Fruit fly (Drosophila melanogaster) whole organism, prepupa: ENCODE measurements around the gene CarT.

Experiments used
- CG10631 ChIP-seq: fragments of 200-800 bp; sonication (Bioruptor generic); optimal IDR thresholded peaks from 2 replicates; lab custom pipeline; 2016; ENCODE audit warnings: missing biosample characterization, missing genetic modification characterization
- CG10669 ChIP-seq: fragments of 200-800 bp; sonication (Bioruptor generic); optimal IDR thresholded peaks from 3 replicates; lab custom pipeline; 2018; ENCODE audit warnings: missing biosample characterization, mild to moderate bottlenecking, missing genetic modification characterization, moderate library complexity
- CG11294 ChIP-seq: fragments of 200-800 bp; sonication (Bioruptor generic); IDR thresholded peaks from 2 replicates; pipeline ENCODE4 v1.3.6; 2022; ENCODE audit warnings: missing biosample characterization, missing genetic modification characterization
- CG11762 ChIP-seq: fragments of 200-800 bp; sonication (Bioruptor generic); optimal IDR thresholded peaks from 3 replicates; lab custom pipeline; 2016; ENCODE audit warnings: missing biosample characterization, missing genetic modification characterization; ENCODE audit not compliant: insufficient read depth
- CG15336 ChIP-seq: fragments of 200-800 bp; sonication (Bioruptor generic); IDR thresholded peaks from 2 replicates; pipeline ENCODE4 v1.3.6; 2022; ENCODE audit warnings: missing biosample characterization, missing genetic modification characterization
- CG1621 ChIP-seq: fragments of 200-800 bp; sonication (Bioruptor generic); optimal IDR thresholded peaks from 3 replicates; lab custom pipeline; 2018; ENCODE audit warnings: missing biosample characterization, mild to moderate bottlenecking, missing genetic modification characterization
- CG16779 ChIP-seq: fragments of 200-800 bp; sonication (Bioruptor generic); optimal IDR thresholded peaks from 3 replicates; lab custom pipeline; 2017; ENCODE audit warnings: missing biosample characterization, mild to moderate bottlenecking, missing genetic modification characterization
- CG31627 ChIP-seq: fragments of 200-800 bp; sonication (Bioruptor generic); optimal IDR thresholded peaks from 3 replicates; lab custom pipeline; 2016; ENCODE audit warnings: missing biosample characterization, missing genetic modification characterization
- CG32006 ChIP-seq: fragments of 200-800 bp; sonication (Bioruptor generic); optimal IDR thresholded peaks from 3 replicates; lab custom pipeline; 2017; ENCODE audit warnings: missing biosample characterization, mild to moderate bottlenecking, missing genetic modification characterization
- CG3919 ChIP-seq: fragments of 200-800 bp; sonication (Bioruptor generic); optimal IDR thresholded peaks from 3 replicates; lab custom pipeline; 2016; ENCODE audit warnings: missing biosample characterization, missing genetic modification characterization
- CG4318 ChIP-seq: fragments of 200-800 bp; sonication (Bioruptor generic); optimal IDR thresholded peaks from 3 replicates; lab custom pipeline; 2017; ENCODE audit warnings: missing biosample characterization, mild to moderate bottlenecking, missing genetic modification characterization
- CG6163 ChIP-seq: fragments of 200-800 bp; sonication (Bioruptor generic); IDR thresholded peaks from 3 replicates; pipeline ENCODE4 v1.3.6; 2022; ENCODE audit warnings: missing biosample characterization, missing genetic modification characterization
- CG6276 ChIP-seq: fragments of 200-800 bp; sonication (Bioruptor generic); optimal IDR thresholded peaks from 2 replicates; lab custom pipeline; 2017; ENCODE audit warnings: missing biosample characterization, mild to moderate bottlenecking, missing genetic modification characterization
- CG6792 ChIP-seq: fragments of 200-800 bp; sonication (Bioruptor generic); optimal IDR thresholded peaks from 3 replicates; lab custom pipeline; 2016; ENCODE audit warnings: missing biosample characterization, missing genetic modification characterization
- CG6808 ChIP-seq: fragments of 200-800 bp; sonication (Bioruptor generic); optimal IDR thresholded peaks from 3 replicates; lab custom pipeline; 2017; ENCODE audit warnings: missing biosample characterization, missing genetic modification characterization, mild to moderate bottlenecking, moderate library complexity, missing genetic modification reagents
- CG8119 ChIP-seq: fragments of 200-800 bp; sonication (Bioruptor generic); IDR thresholded peaks from 3 replicates; pipeline ENCODE4 v1.3.6; 2022; ENCODE audit warnings: missing biosample characterization, missing genetic modification characterization
- CG8319 ChIP-seq: fragments of 200-800 bp; sonication (Bioruptor generic); optimal IDR thresholded peaks from 3 replicates; lab custom pipeline; 2016; ENCODE audit warnings: missing biosample characterization, missing genetic modification characterization
- CG8632 ChIP-seq: fragments of 200-800 bp; sonication (Bioruptor generic); optimal IDR thresholded peaks from 3 replicates; lab custom pipeline; 2016; ENCODE audit warnings: missing biosample characterization, missing genetic modification characterization
- CG9139 ChIP-seq: fragments of 200-800 bp; sonication (Bioruptor generic); optimal IDR thresholded peaks from 3 replicates; lab custom pipeline; 2017; ENCODE audit warnings: missing biosample characterization, mild to moderate bottlenecking, missing genetic modification characterization
- Eip75B ChIP-seq: fragments of 200-800 bp; sonication (Bioruptor generic); optimal IDR thresholded peaks from 3 replicates; lab custom pipeline; 2016; ENCODE audit warnings: missing biosample characterization, missing genetic modification characterization
- Eip78C ChIP-seq: fragments of 200-800 bp; sonication (Bioruptor generic); peaks from one replicate; lab custom pipeline; 2016; ENCODE audit warnings: missing biosample characterization, missing genetic modification characterization
- Ets96B ChIP-seq: fragments of 200-800 bp; optimal IDR thresholded peaks from 2 replicates; lab custom pipeline; 2019; ENCODE audit warnings: missing biosample characterization, mild to moderate bottlenecking, missing genetic modification characterization, moderate library complexity
- Gug ChIP-seq: fragments of 200-800 bp; sonication (Bioruptor generic); IDR thresholded peaks from 2 replicates; pipeline ENCODE4 v1.3.6; 2022; ENCODE audit warnings: missing biosample characterization, missing genetic modification characterization
- Hr38 ChIP-seq: sonication (Bioruptor generic); optimal IDR thresholded peaks from 2 replicates; lab custom pipeline; 2016; ENCODE audit warnings: missing biosample characterization, missing genetic modification characterization
- Hr4 ChIP-seq: fragments of 200-800 bp; sonication (Bioruptor generic); optimal IDR thresholded peaks from 3 replicates; lab custom pipeline; 2016; ENCODE audit warnings: missing biosample characterization, missing genetic modification characterization
- Lpt ChIP-seq: fragments of 200-800 bp; sonication (Bioruptor generic); optimal IDR thresholded peaks from 3 replicates; lab custom pipeline; 2016; ENCODE audit warnings: missing biosample characterization, missing genetic modification characterization
- Met ChIP-seq: fragments of 200-800 bp; sonication (Bioruptor generic); optimal IDR thresholded peaks from 3 replicates; lab custom pipeline; 2016; ENCODE audit warnings: missing biosample characterization, missing genetic modification characterization
- OdsH ChIP-seq: fragments of 200-800 bp; sonication (Bioruptor generic); optimal IDR thresholded peaks from 3 replicates; lab custom pipeline; 2016; ENCODE audit warnings: missing biosample characterization, missing genetic modification characterization
- Smox ChIP-seq: fragments of 200-800 bp; sonication (Bioruptor generic); optimal IDR thresholded peaks from 3 replicates; lab custom pipeline; 2016; ENCODE audit warnings: missing biosample characterization, missing genetic modification characterization
- Sox14 ChIP-seq: fragments of 200-800 bp; sonication (Bioruptor generic); optimal IDR thresholded peaks from 3 replicates; lab custom pipeline; 2016; ENCODE audit warnings: missing biosample characterization, missing genetic modification characterization
- achi ChIP-seq: fragments of 200-800 bp; sonication (Bioruptor generic); optimal IDR thresholded peaks from 3 replicates; lab custom pipeline; 2016; ENCODE audit warnings: missing biosample characterization, missing genetic modification characterization
- acj6 ChIP-seq: fragments of 200-800 bp; sonication (Bioruptor generic); optimal IDR thresholded peaks from 3 replicates; lab custom pipeline; 2016; ENCODE audit warnings: missing biosample characterization, missing genetic modification characterization
- dac ChIP-seq: fragments of 200-800 bp; sonication (Bioruptor generic); optimal IDR thresholded peaks from 2 replicates; lab custom pipeline; 2017; ENCODE audit warnings: missing biosample characterization, mild to moderate bottlenecking, missing genetic modification characterization
- dsx ChIP-seq: fragments of 200-800 bp; optimal IDR thresholded peaks from 3 replicates; lab custom pipeline; 2019; ENCODE audit warnings: missing biosample characterization, mild to moderate bottlenecking, missing genetic modification characterization, moderate library complexity; ENCODE audit not compliant: poor library complexity, severe bottlenecking
- eg ChIP-seq: fragments of 200-800 bp; sonication (Bioruptor generic); IDR thresholded peaks from 3 replicates; pipeline ENCODE4 v1.3.6; 2022; ENCODE audit warnings: missing biosample characterization, missing genetic modification characterization
- fd59A ChIP-seq: fragments of 200-800 bp; sonication (Bioruptor generic); optimal IDR thresholded peaks from 2 replicates; lab custom pipeline; 2017; ENCODE audit warnings: missing biosample characterization, mild to moderate bottlenecking, missing genetic modification characterization, missing genetic modification reagents
- lz ChIP-seq: fragments of 200-800 bp; sonication (Bioruptor generic); optimal IDR thresholded peaks from 3 replicates; lab custom pipeline; 2016; ENCODE audit warnings: missing biosample characterization, missing genetic modification characterization
- net ChIP-seq: fragments of 200-800 bp; sonication (Bioruptor generic); optimal IDR thresholded peaks from 3 replicates; lab custom pipeline; 2016; ENCODE audit warnings: missing biosample characterization, missing genetic modification characterization
- pdm3 ChIP-seq: fragments of 200-800 bp; sonication (Bioruptor generic); optimal IDR thresholded peaks from 3 replicates; lab custom pipeline; 2016; ENCODE audit warnings: missing biosample characterization, missing genetic modification characterization
- salr ChIP-seq, 2 experiments: fragments of 200-800 bp; sonication (Bioruptor generic); optimal IDR thresholded peaks; 3 replicates each; lab custom pipeline; 2016 to 2018; ENCODE audit warnings: missing biosample characterization in 2 of 2, missing genetic modification characterization in 2 of 2, mild to moderate bottlenecking in 1 of 2
- ss ChIP-seq, 2 experiments: fragments of 200-800 bp; sonication (Bioruptor generic); optimal IDR thresholded peaks; 2 replicates in 1 of 2; 3 replicates in 1 of 2; lab custom pipeline; 2017 to 2018; ENCODE audit warnings: mild to moderate bottlenecking in 2 of 2, missing biosample characterization in 2 of 2, missing genetic modification characterization in 2 of 2, moderate library complexity in 1 of 2
- svp ChIP-seq: fragments of 200-800 bp; sonication (Bioruptor generic); peaks from one replicate; lab custom pipeline; 2016; ENCODE audit warnings: missing biosample characterization, missing genetic modification characterization
- topi ChIP-seq: fragments of 200-800 bp; sonication (Bioruptor generic); optimal IDR thresholded peaks from 3 replicates; lab custom pipeline; 2016; ENCODE audit warnings: missing biosample characterization, missing genetic modification characterization

The CarT gene

dm6 chr2L:20733025-20733424 is 2.9 kb upstream of the CarT start:
- no peak for TF ChIP-seq Lpt (GFP tag; lab: Kevin White, UChicago)
- TF ChIP-seq CG9139 (GFP tag; lab: Kevin White, UChicago) = no peak

- TF ChIP-seq Hr38 (GFP tag; lab: Kevin White, UChicago) = no peak
- TF ChIP-seq salr (GFP tag; optimal IDR thresholded peaks at IDR 0.05; lab: Kevin White, UChicago) = no peak
- no peak for TF ChIP-seq Hr4
- TF ChIP-seq achi (GFP tag; lab: Kevin White, UChicago) = no peak
- TF ChIP-seq Ets96B (tag; lab: Kevin White, UChicago) = no peak
- no peak for TF ChIP-seq fd59A (GFP tag; lab: Kevin White, UChicago)
- no peak for TF ChIP-seq CG10669
- TF ChIP-seq Eip78C (GFP tag; lab: Kevin White, UChicago) = no peak
Observed at dm6 chr2L:20726451-20726850, 3.6 kb downstream of the CarT start, which contains the start of gene CG9316. TSS of gene CG9316 (minus strand) at chr2L:20726551.

dm6 chr2L:20724024-20724423 is 6.1 kb downstream of the CarT start:
- TF ChIP-seq CG4318 (GFP tag; lab: Kevin White, UChicago) = no peak
- peak; percentile 36 for TF ChIP-seq svp (GFP tag; lab: Kevin White, UChicago)
- TF ChIP-seq Met (GFP tag; lab: Kevin White, UChicago) = no peak
- TF ChIP-seq CG6792 (GFP tag; lab: Kevin White, UChicago) = no peak
- TF ChIP-seq CG6163 (GFP tag; lab: Robert Waterston, UW) = 0 out of 3 replicates have a peak, but pooled peaks have one; percentile 38
- 0 out of 3 replicates have a peak, but pooled peaks have one; percentile 33 for TF ChIP-seq eg (GFP tag; lab: Robert Waterston, UW)
- 0 out of 2 replicates have a peak, but pooled peaks have one; percentile 51 for TF ChIP-seq Gug
- peak; percentile 58 for TF ChIP-seq CG15336 (GFP tag; lab: Robert Waterston, UW)

dm6 chr2L:20721456-20721855 is 8.6 kb downstream of the CarT start:
- TF ChIP-seq CG3919 (GFP tag; lab: Kevin White, UChicago) = peak; percentile 78
- peak; percentile 42 for TF ChIP-seq dac (GFP tag; lab: Kevin White, UChicago)
- TF ChIP-seq dsx (GFP tag; lab: Kevin White, UChicago) = peak; percentile 43
- TF ChIP-seq Gug = peak; percentile 79
- TF ChIP-seq CG6276 (GFP tag; lab: Kevin White, UChicago) = peak; percentile 79
- peak; percentile 13 for TF ChIP-seq CG11762
- peak in 1 of 2 experiments; percentile 45 for TF ChIP-seq ss (GFP tag; optimal IDR thresholded peaks at IDR 0.05; lab: Kevin White, UChicago)
- TF ChIP-seq net (GFP tag; lab: Kevin White, UChicago) = no peak
- TF ChIP-seq CG4318 (GFP tag; lab: Kevin White, UChicago) = peak; percentile 39
- TF ChIP-seq CG31627 = no peak
- TF ChIP-seq Eip75B (GFP tag; lab: Kevin White, UChicago) = peak; percentile 44
- peak; percentile 87 for TF ChIP-seq CG32006 (GFP tag; lab: Kevin White, UChicago)
- no peak for TF ChIP-seq lz (GFP tag; lab: Kevin White, UChicago)
- TF ChIP-seq Hr38 (GFP tag; lab: Kevin White, UChicago) = no peak
- peak; percentile 50 for TF ChIP-seq Ets96B (tag; lab: Kevin White, UChicago)
- peak; percentile 61 for TF ChIP-seq CG10631 (GFP tag; lab: Kevin White, UChicago)
- peak; percentile 32 for TF ChIP-seq CG16779 (tag; lab: Kevin White, UChicago)
- TF ChIP-seq CG8632 = no peak
- TF ChIP-seq CG11294 (GFP tag; lab: Robert Waterston, UW) = peak; percentile 65
- TF ChIP-seq CG15336 (GFP tag; lab: Robert Waterston, UW) = peak; percentile 85
- peak; percentile 18 to 76 for TF ChIP-seq salr (GFP tag; optimal IDR thresholded peaks at IDR 0.05; lab: Kevin White, UChicago)
- peak; percentile 75 for TF ChIP-seq Lpt (GFP tag; lab: Kevin White, UChicago)
- peak; percentile 64 for TF ChIP-seq achi (GFP tag; lab: Kevin White, UChicago)
- peak; percentile 54 for TF ChIP-seq pdm3
- TF ChIP-seq fd59A (GFP tag; lab: Kevin White, UChicago) = peak; percentile 33
- no peak for TF ChIP-seq CG8319 (GFP tag; lab: Kevin White, UChicago)
- TF ChIP-seq topi (GFP tag; lab: Kevin White, UChicago) = no peak
- TF ChIP-seq Smox = no peak
- TF ChIP-seq CG1621 (tag; lab: Kevin White, UChicago) = peak; percentile 25
- TF ChIP-seq CG6163 (GFP tag; lab: Robert Waterston, UW) = peak; percentile 89
- TF ChIP-seq Met (GFP tag; lab: Kevin White, UChicago) = no peak
- TF ChIP-seq Hr4 = peak; percentile 81
- TF ChIP-seq CG6808 = no peak
- peak; percentile 38 for TF ChIP-seq acj6 (GFP tag; lab: Kevin White, UChicago)
- peak; percentile 67 for TF ChIP-seq Sox14
- no peak for TF ChIP-seq svp (GFP tag; lab: Kevin White, UChicago)
- TF ChIP-seq Eip78C (GFP tag; lab: Kevin White, UChicago) = peak; percentile 91
- peak; percentile 57 for TF ChIP-seq OdsH (GFP tag; lab: Kevin White, UChicago)
- TF ChIP-seq eg (GFP tag; lab: Robert Waterston, UW) = peak; percentile 89
- peak; percentile 77 for TF ChIP-seq CG8119 (GFP tag; lab: Robert Waterston, UW)
